Worm (Caenorhabditis elegans) whole organism, young adult: Measurements from ENCODE around the gene spp-9.

Experiments
- F49E8.2 ChIP-seq: sonication (generic microtip); optimal IDR thresholded peaks from 3 replicates; lab custom pipeline; 2017; ENCODE audit warnings: missing genetic modification characterization, mild to moderate bottlenecking, missing compliant biosample characterization, antibody characterized with exemption, moderate library complexity; ENCODE audit not compliant: insufficient read depth
- F55B11.4 ChIP-seq: sonication (generic microtip); optimal IDR thresholded peaks from 2 replicates; lab custom pipeline; 2016; ENCODE audit warnings: missing compliant biosample characterization, missing genetic modification characterization, borderline replicate concordance; ENCODE audit not compliant: insufficient read depth
- tbx-9 ChIP-seq: sonication (generic microtip); optimal IDR thresholded peaks from 2 replicates; lab custom pipeline; 2016; ENCODE audit warnings: borderline replicate concordance, missing genetic modification characterization, inconsistent platforms, missing compliant biosample characterization

DNA sequence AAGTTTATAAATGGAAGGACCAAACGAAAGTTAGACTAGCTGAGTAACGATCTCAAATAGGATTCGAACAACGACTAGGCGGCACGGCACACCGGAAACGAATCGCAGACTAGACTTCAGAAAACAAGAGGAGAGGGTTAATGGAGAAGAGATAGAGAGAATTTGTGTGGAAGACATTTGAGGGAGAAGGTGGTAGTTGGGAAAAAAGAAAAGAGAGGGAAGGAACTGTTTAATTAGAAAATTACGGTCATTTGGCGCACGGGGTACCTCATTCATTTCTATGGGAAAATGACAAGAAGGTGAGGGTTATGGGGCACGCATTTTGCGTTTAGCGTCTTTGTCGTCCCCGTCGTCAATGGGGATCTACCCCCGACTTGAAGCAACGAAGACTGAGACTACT lies 33.4 kb upstream of the spp-9 start, which contains the start of gene F48C5.2:
- TF ChIP-seq F55B11.4 (tag; lab: Kevin White, UChicago): no peak
- no peak for TF ChIP-seq F49E8.2 (tag; lab: Kevin White, UChicago)
- TF ChIP-seq tbx-9 (tag; lab: Kevin White, UChicago): no peak
